Worm (Caenorhabditis elegans) whole organism, early embryonic: ENCODE measurements around the gene B0228.1.
A peak's percentile ranks its signal among the peaks of the same experiment; 100 is the strongest.

Experiments
- B0310.2 ChIP-seq: sonication (generic microtip); optimal IDR thresholded peaks from 2 replicates; lab custom pipeline; 2016; ENCODE audit warnings: mild to moderate bottlenecking, missing genetic modification characterization, missing compliant biosample characterization
- F13C5.2 ChIP-seq: sonication (generic microtip); optimal IDR thresholded peaks from 2 replicates; lab custom pipeline; 2017; ENCODE audit warnings: mild to moderate bottlenecking, missing genetic modification characterization, inconsistent platforms, missing compliant biosample characterization
- aly-1 ChIP-seq: sonication (generic microtip); optimal IDR thresholded peaks from 2 replicates; lab custom pipeline; 2016; ENCODE audit warnings: missing genetic modification characterization, missing compliant biosample characterization
- ama-1 ChIP-seq: fragments of 150-350 bp; optimal IDR thresholded peaks from 2 replicates; lab custom pipeline; 2014
- ceh-13 ChIP-seq: fragments of 200-800 bp; sonication (Bioruptor generic); optimal IDR thresholded peaks from 2 replicates; lab custom pipeline; 2018; ENCODE audit warnings: mild to moderate bottlenecking, missing genetic modification characterization, missing compliant biosample characterization
- ceh-36 ChIP-seq: sonication (generic microtip); optimal IDR thresholded peaks from 2 replicates; lab custom pipeline; 2016; ENCODE audit warnings: missing genetic modification characterization, inconsistent platforms, missing compliant biosample characterization
- ets-7 ChIP-seq: sonication (generic microtip); optimal IDR thresholded peaks from 2 replicates; lab custom pipeline; 2016; ENCODE audit warnings: missing genotype, missing genetic modification characterization, missing compliant biosample characterization
- flt-1 ChIP-seq: fragments of 200-800 bp; sonication (Bioruptor generic); IDR thresholded peaks from 2 replicates; pipeline ENCODE4 v1.3.6; 2022; ENCODE audit warnings: missing genetic modification characterization, missing compliant biosample characterization
- hmbx-1 ChIP-seq: sonication (generic microtip); optimal IDR thresholded peaks from 2 replicates; lab custom pipeline; 2016; ENCODE audit warnings: mild to moderate bottlenecking, missing genetic modification characterization, missing compliant biosample characterization
- hmg-4 ChIP-seq: fragments of 200-800 bp; sonication (Bioruptor generic); optimal IDR thresholded peaks from 2 replicates; lab custom pipeline; 2018; ENCODE audit warnings: mild to moderate bottlenecking, missing genetic modification characterization, missing compliant biosample characterization
- hnd-1 ChIP-seq: sonication (generic microtip); optimal IDR thresholded peaks from 2 replicates; lab custom pipeline; 2016; ENCODE audit warnings: missing genetic modification characterization, missing compliant biosample characterization
- pes-1 ChIP-seq: fragments of 200-800 bp; sonication (Bioruptor generic); IDR thresholded peaks from 2 replicates; pipeline ENCODE4 v1.3.6; 2022; ENCODE audit warnings: missing genetic modification reagents, missing genetic modification characterization, missing compliant biosample characterization
- scrt-1 ChIP-seq: fragments of 200-800 bp; sonication (Bioruptor generic); IDR thresholded peaks from 2 replicates; pipeline ENCODE4 v1.3.6; 2022; ENCODE audit warnings: missing genetic modification characterization, missing compliant biosample characterization
- sea-1 ChIP-seq: fragments of 200-800 bp; sonication (Bioruptor generic); conservative IDR thresholded peaks from 2 replicates; pipeline ENCODE4 v1.3.6; 2022; ENCODE audit warnings: missing genetic modification characterization, missing compliant biosample characterization
- tbx-11 ChIP-seq: fragments of 200-800 bp; sonication (Bioruptor generic); IDR thresholded peaks from 2 replicates; pipeline ENCODE4 v1.3.6; 2022; ENCODE audit warnings: missing genetic modification characterization, missing compliant biosample characterization
- tbx-37 ChIP-seq: fragments of 200-800 bp; sonication (Bioruptor generic); conservative IDR thresholded peaks from 2 replicates; pipeline ENCODE4 v1.3.6; 2022; ENCODE audit warnings: missing genetic modification reagents, missing genetic modification characterization, missing compliant biosample characterization
- tra-4 ChIP-seq: sonication (generic microtip); optimal IDR thresholded peaks from 2 replicates; lab custom pipeline; 2017; ENCODE audit warnings: missing genetic modification characterization, missing compliant biosample characterization

The B0228.1 gene

ce11 chrII:7719039-7719438 lies 36.1 kb upstream of the B0228.1 start:
- TF ChIP-seq ama-1 (lab: Kevin White, UChicago) (no peak), hmbx-1 (tag; lab: Kevin White, UChicago) (no peak), F13C5.2 (tag; lab: Kevin White, UChicago) (no peak), aly-1 (no peak), tbx-11 (no peak), pes-1 (no peak), ets-7 (no peak), scrt-1 (GFP tag; lab: Robert Waterston, UW) (no peak), sea-1 (GFP tag; lab: Robert Waterston, UW) (no peak), flt-1 (GFP tag; lab: Robert Waterston, UW) (no peak), ceh-13 (GFP tag; lab: Kevin White, UChicago) (no peak), tbx-37 (GFP tag; lab: Robert Waterston, UW) (no peak), ceh-36 (tag; lab: Kevin White, UChicago) (no peak), hmg-4 (GFP tag; lab: Kevin White, UChicago) (no peak), hnd-1 (no peak), B0310.2 (tag; lab: Kevin White, UChicago) (no peak), tra-4 (tag; lab: Kevin White, UChicago) (no peak)

ce11 chrII:7720479-7720878 lies 34.7 kb upstream of the B0228.1 start:
- TF ChIP-seq hmbx-1 (tag; lab: Kevin White, UChicago) (no peak), F13C5.2 (tag; lab: Kevin White, UChicago) (no peak), B0310.2 (tag; lab: Kevin White, UChicago) (no peak), aly-1 (no peak), sea-1 (GFP tag; lab: Robert Waterston, UW) (no peak), ceh-36 (tag; lab: Kevin White, UChicago) (no peak), flt-1 (GFP tag; lab: Robert Waterston, UW) (no peak), pes-1 (no peak), ceh-13 (GFP tag; lab: Kevin White, UChicago) (no peak), hmg-4 (GFP tag; lab: Kevin White, UChicago) (no peak), tra-4 (tag; lab: Kevin White, UChicago) (no peak), tbx-11 (no peak), hnd-1 (no peak), ets-7 (no peak), ama-1 (lab: Kevin White, UChicago) (no peak), scrt-1 (GFP tag; lab: Robert Waterston, UW) (no peak), tbx-37 (GFP tag; lab: Robert Waterston, UW) (no peak)

ce11 chrII:7722784-7723183 lies 32.4 kb upstream of the B0228.1 start:
- TF ChIP-seq aly-1 (no peak), ceh-36 (tag; lab: Kevin White, UChicago) (no peak), ama-1 (lab: Kevin White, UChicago) (no peak), flt-1 (GFP tag; lab: Robert Waterston, UW) (no peak), sea-1 (GFP tag; lab: Robert Waterston, UW) (no peak), tbx-11 (no peak), tbx-37 (GFP tag; lab: Robert Waterston, UW) (no peak), scrt-1 (GFP tag; lab: Robert Waterston, UW) (no peak), F13C5.2 (tag; lab: Kevin White, UChicago) (no peak), B0310.2 (tag; lab: Kevin White, UChicago) (no peak), ceh-13 (GFP tag; lab: Kevin White, UChicago) (no peak)

- no peak for TF ChIP-seq F13C5.2 (tag; lab: Kevin White, UChicago)
- no peak for TF ChIP-seq scrt-1 (GFP tag; lab: Robert Waterston, UW)
- TF ChIP-seq tra-4 (tag; lab: Kevin White, UChicago) = no peak
- TF ChIP-seq ama-1 (lab: Kevin White, UChicago) = no peak
- no peak for TF ChIP-seq ceh-13 (GFP tag; lab: Kevin White, UChicago)
- no peak for TF ChIP-seq hnd-1
- no peak for TF ChIP-seq ceh-36 (tag; lab: Kevin White, UChicago)
- TF ChIP-seq ets-7 = no peak
- TF ChIP-seq pes-1 = no peak
- TF ChIP-seq hmg-4 (GFP tag; lab: Kevin White, UChicago) = no peak
- no peak for TF ChIP-seq tbx-37 (GFP tag; lab: Robert Waterston, UW)
- no peak for TF ChIP-seq B0310.2 (tag; lab: Kevin White, UChicago)
Measured at ce11 chrII:7724603-7725002, 30.5 kb upstream of the B0228.1 start, which contains the start of gene cpna-2. Gene cpna-2, plus strand, starts transcription at chrII:7724903.

- TF ChIP-seq tbx-37 (GFP tag; lab: Robert Waterston, UW) (no peak), aly-1 (no peak), ets-7 (no peak), ceh-13 (GFP tag; lab: Kevin White, UChicago) (no peak), hmbx-1 (tag; lab: Kevin White, UChicago) (no peak), ama-1 (lab: Kevin White, UChicago) (no peak)
Measured at ce11 chrII:7736725-7737124, 18.4 kb upstream of the B0228.1 start.

ce11 chrII:7753500-7753899 lies 1.6 kb upstream of the B0228.1 start, which contains the start of gene trx-1:
Gene trx-1, minus strand, starts transcription at chrII:7753600.
- TF ChIP-seq hnd-1 (no peak), hmbx-1 (tag; lab: Kevin White, UChicago) (no peak), pes-1 (no peak), sea-1 (GFP tag; lab: Robert Waterston, UW) (no peak), F13C5.2 (tag; lab: Kevin White, UChicago) (no peak), scrt-1 (GFP tag; lab: Robert Waterston, UW) (no peak), ceh-36 (tag; lab: Kevin White, UChicago) (no peak), tbx-37 (GFP tag; lab: Robert Waterston, UW) (no peak), ceh-13 (GFP tag; lab: Kevin White, UChicago) (no peak), tbx-11 (no peak), aly-1 (no peak), ets-7 (no peak), B0310.2 (tag; lab: Kevin White, UChicago) (no peak), flt-1 (GFP tag; lab: Robert Waterston, UW) (no peak), ama-1 (lab: Kevin White, UChicago) (no peak), tra-4 (tag; lab: Kevin White, UChicago) (no peak), hmg-4 (GFP tag; lab: Kevin White, UChicago) (no peak)

ce11 chrII:7756810-7757209 lies 1.7 kb downstream of the B0228.1 start:
- TF ChIP-seq tbx-37 (GFP tag; lab: Robert Waterston, UW) = peak; percentile 50; the same call in 1 of the 2 replicates
- peak; percentile 52 for TF ChIP-seq flt-1 (GFP tag; lab: Robert Waterston, UW)
- TF ChIP-seq hmbx-1 (tag; lab: Kevin White, UChicago) = no peak
- TF ChIP-seq ets-7 = no peak
- peak; percentile 20 for TF ChIP-seq hnd-1
- TF ChIP-seq sea-1 (GFP tag; lab: Robert Waterston, UW) = peak; percentile 78
- TF ChIP-seq ceh-36 (tag; lab: Kevin White, UChicago) = no peak
- no peak for TF ChIP-seq hmg-4 (GFP tag; lab: Kevin White, UChicago)
- TF ChIP-seq ceh-13 (GFP tag; lab: Kevin White, UChicago) = peak; percentile 45
- TF ChIP-seq aly-1 = no peak
- TF ChIP-seq pes-1 = no peak
- no peak for TF ChIP-seq tra-4 (tag; lab: Kevin White, UChicago)
- TF ChIP-seq tbx-11 = peak; percentile 64
- TF ChIP-seq scrt-1 (GFP tag; lab: Robert Waterston, UW) = peak; percentile 69
- no peak for TF ChIP-seq ama-1 (lab: Kevin White, UChicago)
- no peak for TF ChIP-seq F13C5.2 (tag; lab: Kevin White, UChicago)
- no peak for TF ChIP-seq B0310.2 (tag; lab: Kevin White, UChicago)
